Worm (Caenorhabditis elegans) whole organism, L4/young adult: ENCODE results near the gene T22F3.7.

Experiments
- W03F9.2 ChIP-seq: fragments of 150-350 bp; optimal IDR thresholded peaks from 2 replicates; lab custom pipeline; 2014; ENCODE audit warnings: missing biosample characterization, missing genetic modification characterization
- dao-5 ChIP-seq: sonication (generic microtip); optimal IDR thresholded peaks from 2 replicates; lab custom pipeline; 2016; ENCODE audit warnings: missing genotype, missing genetic modification characterization, moderate library complexity, missing compliant biosample characterization
- him-1 ChIP-seq: sonication (generic microtip); optimal IDR thresholded peaks from 2 replicates; lab custom pipeline; 2016; ENCODE audit warnings: missing genotype, missing genetic modification reagents, missing genetic modification characterization, missing compliant biosample characterization

- no peak for TF ChIP-seq W03F9.2 (tag; lab: Kevin White, UChicago)
- no peak for TF ChIP-seq him-1 (tag; lab: Kevin White, UChicago)
- TF ChIP-seq dao-5: no peak
These were observed 4.9 kb upstream of the T22F3.7 start, which contains the start of gene T22F3.8 for ce11 chrV:3605325-3605724.
